Worm (Caenorhabditis elegans) whole organism, L1 larva: ENCODE data around the gene T13C5.9.

Experiments
- C04F5.9 ChIP-seq: sonication (generic microtip); optimal IDR thresholded peaks from 2 replicates; lab custom pipeline; 2016; ENCODE audit warnings: missing genetic modification characterization, missing compliant biosample characterization
- F16B12.6 ChIP-seq: fragments of 150-350 bp; optimal IDR thresholded peaks from 2 replicates; lab custom pipeline; 2014; ENCODE audit warnings: missing biosample characterization, missing genetic modification characterization
- alr-1 ChIP-seq: fragments of 200-800 bp; sonication (Bioruptor generic); optimal IDR thresholded peaks from 2 replicates; lab custom pipeline; 2018; ENCODE audit warnings: borderline replicate concordance, mild to moderate bottlenecking, missing genetic modification characterization, missing compliant biosample characterization
- ama-1 ChIP-seq: fragments of 150-350 bp; optimal IDR thresholded peaks from 2 replicates; lab custom pipeline; 2014
- blmp-1 ChIP-seq: fragments of 150-350 bp; optimal IDR thresholded peaks from 2 replicates; lab custom pipeline; 2014; ENCODE audit warnings: missing biosample characterization, missing genetic modification characterization
- ceh-88 ChIP-seq: fragments of 200-800 bp; sonication (Bioruptor generic); IDR thresholded peaks from 2 replicates; pipeline ENCODE4 v1.3.6; 2022; ENCODE audit warnings: missing genetic modification characterization, missing compliant biosample characterization
- ces-1 ChIP-seq: fragments of 150-350 bp; optimal IDR thresholded peaks from 2 replicates; lab custom pipeline; 2014; ENCODE audit warnings: missing biosample characterization, missing genetic modification reagents, missing genetic modification characterization
- dpl-1 ChIP-seq, 3 experiments: fragments of 150-350 bp in 2 of 3; sonication (generic microtip) in 1 of 3; optimal IDR thresholded peaks; 2 replicates each; lab custom pipeline; 2014 to 2017; ENCODE audit warnings: missing biosample characterization in 3 of 3, missing genetic modification characterization in 3 of 3, missing genetic modification reagents in 3 of 3
- elt-2 ChIP-seq: sonication (generic microtip); optimal IDR thresholded peaks from 2 replicates; lab custom pipeline; 2016; ENCODE audit warnings: missing genetic modification characterization, mild to moderate bottlenecking, inconsistent platforms, missing compliant biosample characterization, missing genetic modification reagents
- elt-3 ChIP-seq, 6 experiments: fragments of 150-350 bp in 1 of 6; sonication (generic microtip); optimal IDR thresholded peaks; 2 replicates each; lab custom pipeline; 2017 to 2018; ENCODE audit warnings: missing biosample characterization in 6 of 6, missing genetic modification characterization in 6 of 6, inconsistent platforms in 1 of 6
- ets-5 ChIP-seq: fragments of 200-800 bp; sonication (Bioruptor generic); IDR thresholded peaks from 2 replicates; pipeline ENCODE4 v1.3.6; 2022; ENCODE audit warnings: missing genetic modification characterization, missing compliant biosample characterization
- fkh-10 ChIP-seq: sonication (generic microtip); optimal IDR thresholded peaks from 2 replicates; lab custom pipeline; 2017; ENCODE audit warnings: missing biosample characterization, missing genetic modification reagents, missing genetic modification characterization
- fos-1 ChIP-seq: fragments of 150-350 bp; optimal IDR thresholded peaks from 2 replicates; lab custom pipeline; 2014; ENCODE audit warnings: missing biosample characterization, missing genetic modification characterization
- hlh-17 ChIP-seq: fragments of 200-800 bp; sonication (Bioruptor generic); optimal IDR thresholded peaks from 2 replicates; lab custom pipeline; 2018; ENCODE audit warnings: missing genetic modification characterization, mild to moderate bottlenecking, missing compliant biosample characterization, moderate library complexity, borderline replicate concordance
- lin-14 ChIP-seq: fragments of 200-800 bp; sonication (Bioruptor generic); optimal IDR thresholded peaks from 2 replicates; lab custom pipeline; 2018; ENCODE audit warnings: mild to moderate bottlenecking, missing genetic modification characterization, moderate library complexity, missing compliant biosample characterization
- mab-9 ChIP-seq: fragments of 200-800 bp; sonication (Bioruptor generic); IDR thresholded peaks from 2 replicates; pipeline ENCODE4 v1.3.6; 2022; ENCODE audit warnings: missing genetic modification reagents, missing genetic modification characterization, missing compliant biosample characterization
- mdl-1 ChIP-seq, 2 experiments: fragments of 150-350 bp; optimal IDR thresholded peaks; 2 replicates each; lab custom pipeline; 2014 to 2017; ENCODE audit warnings: missing biosample characterization in 2 of 2, missing genetic modification characterization in 2 of 2, inconsistent platforms in 1 of 2
- nhr-11 ChIP-seq: fragments of 150-350 bp; optimal IDR thresholded peaks from 2 replicates; lab custom pipeline; 2014; ENCODE audit warnings: missing biosample characterization, missing genetic modification characterization
- nhr-12 ChIP-seq: sonication (generic microtip); optimal IDR thresholded peaks from 2 replicates; lab custom pipeline; 2017; ENCODE audit warnings: missing biosample characterization, missing genetic modification characterization
- nhr-19 ChIP-seq: fragments of 200-800 bp; sonication (Bioruptor generic); conservative IDR thresholded peaks from 2 replicates; pipeline ENCODE4 v1.3.6; 2022; ENCODE audit warnings: missing genetic modification characterization, missing compliant biosample characterization
- nhr-77 ChIP-seq: fragments of 150-350 bp; optimal IDR thresholded peaks from 2 replicates; lab custom pipeline; 2014; ENCODE audit warnings: missing biosample characterization, missing genetic modification characterization
- nhr-85 ChIP-seq: sonication (generic microtip); peaks from one replicate; lab custom pipeline; 2016; ENCODE audit warnings: missing genetic modification characterization, inconsistent platforms, missing compliant biosample characterization
- pag-3 ChIP-seq: sonication (generic microtip); optimal IDR thresholded peaks from 2 replicates; lab custom pipeline; 2017; ENCODE audit warnings: missing genetic modification characterization, mild to moderate bottlenecking, missing compliant biosample characterization, antibody characterized with exemption, borderline replicate concordance; ENCODE audit not compliant: insufficient read depth
- pax-3 ChIP-seq: fragments of 200-800 bp; sonication (Bioruptor generic); optimal IDR thresholded peaks from 2 replicates; lab custom pipeline; 2018; ENCODE audit warnings: mild to moderate bottlenecking, missing genetic modification characterization, moderate library complexity, missing compliant biosample characterization
- pqm-1 ChIP-seq: sonication (generic microtip); optimal IDR thresholded peaks from 3 replicates; lab custom pipeline; 2017; ENCODE audit warnings: missing biosample characterization, missing genetic modification characterization
- rnt-1 ChIP-seq: sonication (generic microtip); optimal IDR thresholded peaks from 2 replicates; lab custom pipeline; 2016; ENCODE audit warnings: mild to moderate bottlenecking, missing genetic modification characterization, moderate library complexity, missing compliant biosample characterization
- skn-1 ChIP-seq: fragments of 150-350 bp; optimal IDR thresholded peaks from 2 replicates; lab custom pipeline; 2014; ENCODE audit warnings: missing biosample characterization, missing genetic modification characterization
- snpc-4 ChIP-seq: fragments of 150-350 bp; optimal IDR thresholded peaks from 2 replicates; lab custom pipeline; 2014; ENCODE audit warnings: missing biosample characterization, missing genetic modification characterization
- sup-37 ChIP-seq: fragments of 200-800 bp; sonication (Bioruptor generic); optimal IDR thresholded peaks from 2 replicates; lab custom pipeline; 2018; ENCODE audit warnings: mild to moderate bottlenecking, missing genetic modification characterization, missing compliant biosample characterization
- unc-130 ChIP-seq: fragments of 150-350 bp; optimal IDR thresholded peaks from 2 replicates; lab custom pipeline; 2017; ENCODE audit warnings: missing biosample characterization, missing genetic modification characterization, inconsistent platforms
- unc-30 ChIP-seq: sonication (generic microtip); optimal IDR thresholded peaks from 2 replicates; lab custom pipeline; 2017; ENCODE audit warnings: missing biosample characterization, missing genetic modification characterization
- unc-62 ChIP-seq: fragments of 150-350 bp; optimal IDR thresholded peaks from 2 replicates; lab custom pipeline; 2014; ENCODE audit warnings: missing biosample characterization, missing genetic modification reagents, missing genetic modification characterization
- vab-15 ChIP-seq: sonication (generic microtip); optimal IDR thresholded peaks from 2 replicates; lab custom pipeline; 2017; ENCODE audit warnings: missing genotype, mild to moderate bottlenecking, missing genetic modification characterization, missing compliant biosample characterization
- zag-1 ChIP-seq: fragments of 150-350 bp; optimal IDR thresholded peaks from 2 replicates; lab custom pipeline; 2014; ENCODE audit warnings: missing biosample characterization, missing genetic modification characterization
- zip-4 ChIP-seq: fragments of 200-800 bp; sonication (Bioruptor generic); optimal IDR thresholded peaks from 2 replicates; lab custom pipeline; 2018; ENCODE audit warnings: mild to moderate bottlenecking, missing genetic modification characterization, moderate library complexity, missing compliant biosample characterization

T13C5.9 gene

ce11 chrX:6175829-6176228 is 14.2 kb upstream of the T13C5.9 start, which contains the start of gene T25B2.3:
Gene T25B2.3, plus strand, starts transcription at chrX:6176129.
- TF ChIP-seq dpl-1 (GFP tag; optimal IDR thresholded peaks at IDR 0.05; lab: Kevin White, UChicago): no peak

ce11 chrX:6177944-6178566 is 12.0 kb upstream of the T13C5.9 start, which contains the start of the genes T25B2.4 and T13C5.3:
Gene T25B2.4, plus strand, starts transcription at chrX:6178244.
Gene T13C5.3, plus strand, starts transcription at chrX:6178516.
- TF ChIP-seq alr-1 (tag; lab: Kevin White, UChicago) (no peak), dpl-1 (GFP tag; optimal IDR thresholded peaks at IDR 0.05; lab: Kevin White, UChicago) (no peak), pag-3 (tag; lab: Kevin White, UChicago) (no peak), ceh-88 (no peak), sup-37 (GFP tag; lab: Kevin White, UChicago) (no peak)

DNA sequence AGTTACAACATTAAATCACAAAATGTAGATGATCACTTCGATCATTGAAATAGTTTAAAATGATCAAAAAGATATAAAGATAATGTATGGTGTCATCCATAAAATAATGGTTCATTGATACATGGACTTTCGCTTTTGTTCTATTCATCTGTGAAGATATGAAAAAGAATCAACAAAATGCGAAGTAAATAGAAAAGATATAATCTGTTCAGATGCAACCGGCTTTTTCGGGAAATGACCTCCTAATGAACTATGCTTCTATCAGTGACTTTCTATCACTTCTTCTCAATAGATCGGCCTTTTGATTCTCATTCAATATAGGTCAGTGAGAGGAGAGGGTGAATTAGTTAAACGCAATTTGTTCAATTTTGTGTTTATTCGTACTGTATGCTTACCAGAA is 11.1 kb upstream of the T13C5.9 start:
- TF ChIP-seq mab-9 (GFP tag; lab: Robert Waterston, UW) (no peak), pag-3 (tag; lab: Kevin White, UChicago) (no peak), snpc-4 (tag; lab: Kevin White, UChicago) (no peak), lin-14 (GFP tag; lab: Kevin White, UChicago) (no peak), ets-5 (no peak), ama-1 (lab: Kevin White, UChicago) (no peak), mdl-1 (tag; optimal IDR thresholded peaks at IDR 0.05; lab: Kevin White, UChicago) (no peak), unc-130 (tag; lab: Kevin White, UChicago) (no peak), pax-3 (tag; lab: Kevin White, UChicago) (no peak), ces-1 (GFP tag; lab: Kevin White, UChicago) (no peak), elt-3 (tag; optimal IDR thresholded peaks at IDR 0.05; lab: Kevin White, UChicago) (peak in 1 of 6 experiments; percentile 19), hlh-17 (GFP tag; lab: Kevin White, UChicago) (no peak), rnt-1 (tag; lab: Kevin White, UChicago) (no peak), elt-2 (tag; lab: Kevin White, UChicago) (no peak), fos-1 (tag; lab: Kevin White, UChicago) (no peak), blmp-1 (peak; percentile 89)

DNA sequence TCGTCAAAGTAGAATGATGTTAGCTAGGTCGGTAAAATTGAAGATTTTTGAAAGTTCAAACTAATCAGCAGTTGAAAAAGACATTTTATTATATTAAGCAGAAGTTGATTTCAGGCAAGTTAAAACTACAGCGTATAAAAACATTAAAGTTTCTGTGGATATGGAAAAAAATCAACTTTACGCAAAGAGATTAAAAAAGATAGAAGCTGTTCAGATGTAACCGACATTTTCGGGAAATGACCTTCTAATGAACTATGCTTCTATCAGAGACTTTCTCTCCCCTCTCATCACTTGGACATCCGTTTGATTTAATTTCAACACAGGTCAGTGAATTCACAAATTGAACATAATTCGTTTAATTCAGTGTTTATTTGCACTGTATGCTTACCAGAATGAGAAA is 9.8 kb upstream of the T13C5.9 start, which contains the start of gene T13C5.7:
Gene T13C5.7 (plus strand): TSS at position 301 of the 400 bp plus-strand sequence.
- no peak for TF ChIP-seq C04F5.9 (tag; lab: Kevin White, UChicago)
- TF ChIP-seq nhr-12 (tag; lab: Kevin White, UChicago): no peak
- no peak for TF ChIP-seq vab-15 (tag; lab: Kevin White, UChicago)
- no peak for TF ChIP-seq unc-30 (tag; lab: Kevin White, UChicago)
- TF ChIP-seq ceh-88: no peak
- TF ChIP-seq blmp-1: peak; percentile 33
- TF ChIP-seq snpc-4 (tag; lab: Kevin White, UChicago): no peak

- TF ChIP-seq nhr-11 (tag; lab: Kevin White, UChicago) (no peak), nhr-77 (tag; lab: Kevin White, UChicago) (no peak), nhr-19 (GFP tag; lab: Robert Waterston, UW) (no peak), alr-1 (tag; lab: Kevin White, UChicago) (no peak), ces-1 (GFP tag; lab: Kevin White, UChicago) (no peak), zip-4 (no peak), fos-1 (tag; lab: Kevin White, UChicago) (no peak), unc-62 (GFP tag; lab: Kevin White, UChicago) (no peak), rnt-1 (tag; lab: Kevin White, UChicago) (no peak), pqm-1 (tag; lab: Kevin White, UChicago) (no peak), zag-1 (tag; lab: Kevin White, UChicago) (no peak), F16B12.6 (tag; lab: Kevin White, UChicago) (no peak), skn-1 (tag; lab: Kevin White, UChicago) (no peak), nhr-85 (tag; lab: Kevin White, UChicago) (no peak), fkh-10 (GFP tag; lab: Kevin White, UChicago) (no peak)
Measured at ce11 chrX:6184709-6185108, 5.3 kb upstream of the T13C5.9 start, which contains the start of gene T13C5.2. Gene T13C5.2, plus strand, starts transcription at chrX:6185009.
